Fruit fly (Drosophila melanogaster) whole organism, wandering third instar larva: Measurements from ENCODE around the gene para.

Experiments used
- Abd-B ChIP-seq: fragments of >200 bp; optimal IDR thresholded peaks from 2 replicates; lab custom pipeline; 2017; ENCODE audit warnings: missing biosample characterization, missing genetic modification characterization
- CG9705 ChIP-seq: fragments of 200-800 bp; sonication (Bioruptor generic); optimal IDR thresholded peaks from 2 replicates; lab custom pipeline; 2018; ENCODE audit warnings: missing biosample characterization, mild to moderate bottlenecking, missing genetic modification characterization
- GATAd ChIP-seq: sonication (Bioruptor generic); optimal IDR thresholded peaks from 2 replicates; lab custom pipeline; 2016; ENCODE audit warnings: missing biosample characterization, missing genetic modification characterization
- Hr83 ChIP-seq: fragments of 200-300 bp; sonication (Bioruptor generic); optimal IDR thresholded peaks from 2 replicates; lab custom pipeline; 2016; ENCODE audit warnings: missing biosample characterization, mild to moderate bottlenecking, missing genetic modification characterization, moderate library complexity; ENCODE audit not compliant: poor library complexity, severe bottlenecking
- Jra ChIP-seq: sonication (Bioruptor generic); optimal IDR thresholded peaks from 2 replicates; lab custom pipeline; 2016; ENCODE audit warnings: missing biosample characterization, missing genetic modification characterization
- OdsH ChIP-seq: fragments of 200-800 bp; sonication (Bioruptor generic); optimal IDR thresholded peaks from 2 replicates; lab custom pipeline; 2016; ENCODE audit warnings: missing biosample characterization, mild to moderate bottlenecking, missing genetic modification characterization
- dl ChIP-seq, 2 experiments: fragments of 175-275, 200-275 bp in 1 of 2; fragments of 200-275 bp in 1 of 2; sonication (Bioruptor generic); optimal IDR thresholded peaks; lab custom pipeline; 2018; ENCODE audit warnings: mild to moderate bottlenecking in 2 of 2, missing biosample characterization in 2 of 2, missing genetic modification characterization in 2 of 2, moderate library complexity in 2 of 2; ENCODE audit not compliant: partially characterized antibody in 2 of 2, insufficient read depth in 1 of 2
- dsf ChIP-seq: sonication (Bioruptor generic); optimal IDR thresholded peaks from 2 replicates; lab custom pipeline; 2016; ENCODE audit warnings: missing biosample characterization, missing genetic modification characterization, borderline replicate concordance
- h ChIP-seq: fragments of 200-800 bp; sonication (Bioruptor generic); optimal IDR thresholded peaks from 3 replicates; lab custom pipeline; 2016; ENCODE audit warnings: missing biosample characterization, mild to moderate bottlenecking, missing genetic modification characterization
- lola ChIP-seq: fragments of >200 bp; optimal IDR thresholded peaks from 2 replicates; lab custom pipeline; 2017; ENCODE audit warnings: missing biosample characterization, missing genetic modification characterization
- psq ChIP-seq: fragments of 200-800 bp; sonication (Bioruptor generic); optimal IDR thresholded peaks from 3 replicates; lab custom pipeline; 2017; ENCODE audit warnings: missing biosample characterization, mild to moderate bottlenecking, missing genetic modification characterization, moderate library complexity
- usp ChIP-seq: fragments of >200 bp; optimal IDR thresholded peaks from 2 replicates; lab custom pipeline; 2017; ENCODE audit warnings: missing biosample characterization, missing genetic modification characterization
- woc ChIP-seq: sonication (Bioruptor generic); optimal IDR thresholded peaks from 2 replicates; lab custom pipeline; 2016; ENCODE audit warnings: missing biosample characterization, mild to moderate bottlenecking, missing genetic modification characterization

- TF ChIP-seq Jra (GFP tag; lab: Kevin White, UChicago): no peak
- TF ChIP-seq OdsH (GFP tag; lab: Kevin White, UChicago): no peak
- TF ChIP-seq psq (GFP tag; lab: Kevin White, UChicago): no peak
- no peak for TF ChIP-seq CG9705 (GFP tag; lab: Kevin White, UChicago)
- no peak for TF ChIP-seq Hr83 (GFP tag; lab: Kevin White, UChicago)
- TF ChIP-seq dsf (GFP tag; lab: Kevin White, UChicago): no peak
- TF ChIP-seq dl (GFP tag; optimal IDR thresholded peaks at IDR 0.05; lab: Kevin White, UChicago; ENCODE audit: insufficient read depth in 1 of 2, partially characterized antibody in 2 of 2): no peak
- TF ChIP-seq Abd-B: no peak
- TF ChIP-seq usp (GFP tag; lab: Kevin White, UChicago): no peak
- no peak for TF ChIP-seq lola (GFP tag; lab: Kevin White, UChicago)
- TF ChIP-seq woc: no peak
- TF ChIP-seq h: no peak
- TF ChIP-seq GATAd (GFP tag; lab: Kevin White, UChicago): no peak
These were observed 126.8 kb downstream of the para start for dm6 chrX:16406083-16406482.
